In genomic region chrII:12726704-12727103, ce11 we compare ENCODE assay signal across 2 worm cellular contexts.
A peak's percentile ranks its signal among the peaks of the same experiment; 100 is the strongest.
TF ChIP-seq lines count a peak whose summit lies in the region.

No protein-coding gene starts in this region.

TF ChIP-seq in whole organism, L4 larva, 104 proteins besides CTCF, POLR2A, EP300 and RAD21:
- TF ChIP-seq F44E2.7 (GFP tag; IDR thresholded peaks at IDR 0.05; lab: Robert Waterston, UW) (0 out of 2 replicates have a peak, but pooled peaks have one; percentile 67), lin-38 (GFP tag; IDR thresholded peaks at IDR 0.05; lab: Robert Waterston, UW) (peak; percentile 62), pha-4 (GFP tag; IDR thresholded peaks at IDR 0.05; lab: Robert Waterston, UW) (0 out of 2 replicates have a peak, but pooled peaks have one; percentile 9), pha-4 (tag; optimal IDR thresholded peaks at IDR 0.05; lab: Kevin White, UChicago) (no peak), unc-130 (GFP tag; optimal IDR thresholded peaks at IDR 0.05; lab: Kevin White, UChicago) (peak; percentile 29), lin-13 (GFP tag; optimal IDR thresholded peaks at IDR 0.05; lab: Kevin White, UChicago) (no peak), F49E8.2 (tag; optimal IDR thresholded peaks at IDR 0.05; lab: Kevin White, UChicago; ENCODE audit: borderline replicate concordance) (peak; percentile 25), Y48G9A.11 (GFP tag; IDR thresholded peaks at IDR 0.05; lab: Robert Waterston, UW) (peak; percentile 61), attf-4 (tag; optimal IDR thresholded peaks at IDR 0.05; lab: Kevin White, UChicago) (no peak)

TF ChIP-seq in whole organism, young adult, 124 proteins besides CTCF, POLR2A, EP300 and RAD21:
- TF ChIP-seq ztf-18 (tag; optimal IDR thresholded peaks at IDR 0.05; lab: Kevin White, UChicago) = no peak
- TF ChIP-seq D2030.7 (GFP tag; IDR thresholded peaks at IDR 0.05; lab: Robert Waterston, UW) = peak; percentile 30; the same call in 1 of the 2 replicates
- no peak for TF ChIP-seq C06A6.2 (GFP tag; conservative IDR thresholded peaks at IDR 0.05; lab: Robert Waterston, UW)
- TF ChIP-seq Y95B8A.8 (GFP tag; IDR thresholded peaks at IDR 0.05; lab: Robert Waterston, UW) = peak; percentile 82
- peak; percentile 81; the same call in 1 of the 2 replicates for TF ChIP-seq Y79H2A.3 (GFP tag; conservative IDR thresholded peaks at IDR 0.05; lab: Robert Waterston, UW)
- peak; percentile 4 for TF ChIP-seq xnd-1 (tag; optimal IDR thresholded peaks at IDR 0.05; lab: Kevin White, UChicago)
- peak; percentile 63 for TF ChIP-seq ekl-4 (GFP tag; IDR thresholded peaks at IDR 0.05; lab: Robert Waterston, UW)
- TF ChIP-seq hrde-1 (tag; optimal IDR thresholded peaks at IDR 0.05; lab: Kevin White, UChicago; ENCODE audit: borderline replicate concordance) = peak; percentile 59
- peak; percentile 74; the same call in 1 of the 2 replicates for TF ChIP-seq B0336.3 (GFP tag; IDR thresholded peaks at IDR 0.05; lab: Robert Waterston, UW)
- TF ChIP-seq ztf-3 (GFP tag; optimal IDR thresholded peaks at IDR 0.05; lab: Kevin White, UChicago) = no peak
- TF ChIP-seq F33H1.4 (GFP tag; IDR thresholded peaks at IDR 0.05; lab: Robert Waterston, UW) = peak; percentile 29; the same call in 1 of the 2 replicates
- peak; percentile 37 for TF ChIP-seq hmg-1.2 (GFP tag; IDR thresholded peaks at IDR 0.05; lab: Robert Waterston, UW)
- 0 out of 2 replicates have a peak, but pooled peaks have one; percentile 49 for TF ChIP-seq pbrm-1 (GFP tag; IDR thresholded peaks at IDR 0.05; lab: Robert Waterston, UW)
- TF ChIP-seq snpc-1.1 (tag; optimal IDR thresholded peaks at IDR 0.05; lab: Kevin White, UChicago; ENCODE audit: insufficient read depth) = peak; percentile 3
- TF ChIP-seq B0019.2 (GFP tag; conservative IDR thresholded peaks at IDR 0.05; lab: Robert Waterston, UW) = no peak
- no peak for TF ChIP-seq lin-35 (GFP tag; optimal IDR thresholded peaks at IDR 0.05; lab: Kevin White, UChicago)
- peak; percentile 13 for TF ChIP-seq snpc-3.4 (tag; optimal IDR thresholded peaks at IDR 0.05; lab: Kevin White, UChicago)
- TF ChIP-seq F49E8.2 (tag; optimal IDR thresholded peaks at IDR 0.05; lab: Kevin White, UChicago; ENCODE audit: insufficient read depth) = peak; percentile 0
- no peak for TF ChIP-seq F37B4.10 (GFP tag; IDR thresholded peaks at IDR 0.05; lab: Robert Waterston, UW)
- TF ChIP-seq mcd-1 (GFP tag; IDR thresholded peaks at IDR 0.05; lab: Robert Waterston, UW) = no peak
- no peak; the same call in 1 of the 2 replicates for TF ChIP-seq ceh-91 (GFP tag; IDR thresholded peaks at IDR 0.05; lab: Robert Waterston, UW)
- no peak for TF ChIP-seq K12H6.12 (tag; optimal IDR thresholded peaks at IDR 0.05; lab: Kevin White, UChicago)
- peak; percentile 78 for TF ChIP-seq hsf-1 (GFP tag; IDR thresholded peaks at IDR 0.05; lab: Robert Waterston, UW)
- peak; percentile 51 for TF ChIP-seq lin-54 (GFP tag; optimal IDR thresholded peaks at IDR 0.05; lab: Kevin White, UChicago)
- no peak for TF ChIP-seq hmg-20 (GFP tag; IDR thresholded peaks at IDR 0.05; lab: Robert Waterston, UW)
- TF ChIP-seq ceh-100 (GFP tag; IDR thresholded peaks at IDR 0.05; lab: Robert Waterston, UW) = 0 out of 2 replicates have a peak, but pooled peaks have one; percentile 21
- TF ChIP-seq F52B5.7 (tag; optimal IDR thresholded peaks at IDR 0.05; lab: Kevin White, UChicago) = peak; percentile 34
- TF ChIP-seq F55B11.4 (tag; optimal IDR thresholded peaks at IDR 0.05; lab: Kevin White, UChicago; ENCODE audit: borderline replicate concordance, insufficient read depth) = no peak
- no peak for TF ChIP-seq bed-2 (GFP tag; IDR thresholded peaks at IDR 0.05; lab: Robert Waterston, UW)
- TF ChIP-seq madf-6 (GFP tag; IDR thresholded peaks at IDR 0.05; lab: Robert Waterston, UW) = peak; percentile 80
- peak; percentile 27 for TF ChIP-seq tlf-1 (GFP tag; optimal IDR thresholded peaks at IDR 0.05; lab: Kevin White, UChicago)
- TF ChIP-seq tbp1 (GFP tag; optimal IDR thresholded peaks at IDR 0.05; lab: Kevin White, UChicago) = peak; percentile 23
- peak; percentile 55; the same call in 1 of the 2 replicates for TF ChIP-seq lin-26 (GFP tag; IDR thresholded peaks at IDR 0.05; lab: Robert Waterston, UW)
- TF ChIP-seq akir-1 (GFP tag; optimal IDR thresholded peaks at IDR 0.05; lab: Kevin White, UChicago) = no peak
- no peak for TF ChIP-seq T07F8.4 (tag; optimal IDR thresholded peaks at IDR 0.05; lab: Kevin White, UChicago)
- peak; percentile 55 for TF ChIP-seq athp-1 (tag; optimal IDR thresholded peaks at IDR 0.05; lab: Kevin White, UChicago)
- no peak for TF ChIP-seq ama-1 (optimal IDR thresholded peaks at IDR 0.05; lab: Kevin White, UChicago)
- peak in 1 of 2 experiments; percentile 80 for TF ChIP-seq ama-1 (GFP tag; optimal IDR thresholded peaks at IDR 0.05; lab: Kevin White, UChicago)
- no peak for TF ChIP-seq ceh-58 (GFP tag; IDR thresholded peaks at IDR 0.05; lab: Robert Waterston, UW)
- peak; percentile 63 for TF ChIP-seq unc-130 (GFP tag; optimal IDR thresholded peaks at IDR 0.05; lab: Kevin White, UChicago)
- 0 out of 2 replicates have a peak, but pooled peaks have one; percentile 57 for TF ChIP-seq attf-6 (GFP tag; IDR thresholded peaks at IDR 0.05; lab: Robert Waterston, UW)
- TF ChIP-seq bed-1 (GFP tag; IDR thresholded peaks at IDR 0.05; lab: Robert Waterston, UW) = 0 out of 2 replicates have a peak, but pooled peaks have one; percentile 62
- TF ChIP-seq lin-40 (tag; optimal IDR thresholded peaks at IDR 0.05; lab: Kevin White, UChicago) = no peak
- no peak for TF ChIP-seq F23B12.7 (tag; optimal IDR thresholded peaks at IDR 0.05; lab: Kevin White, UChicago; ENCODE audit: insufficient read depth)
- peak; percentile 17 for TF ChIP-seq ceh-79 (tag; optimal IDR thresholded peaks at IDR 0.05; lab: Kevin White, UChicago)
- TF ChIP-seq rec-8 (tag; optimal IDR thresholded peaks at IDR 0.05; lab: Kevin White, UChicago) = no peak
- TF ChIP-seq rcor-1 (GFP tag; IDR thresholded peaks at IDR 0.05; lab: Robert Waterston, UW) = no peak
- TF ChIP-seq him-1 (tag; optimal IDR thresholded peaks at IDR 0.05; lab: Kevin White, UChicago) = peak; percentile 92
- peak; percentile 44; the same call in 1 of the 2 replicates for TF ChIP-seq Y56A3A.18 (GFP tag; IDR thresholded peaks at IDR 0.05; lab: Robert Waterston, UW)
- TF ChIP-seq F22D6.2 (tag; optimal IDR thresholded peaks at IDR 0.05; lab: Kevin White, UChicago) = no peak
- TF ChIP-seq tbx-9 (tag; optimal IDR thresholded peaks at IDR 0.05; lab: Kevin White, UChicago; ENCODE audit: borderline replicate concordance) = no peak
- TF ChIP-seq lag-1 (GFP tag; IDR thresholded peaks at IDR 0.05; lab: Robert Waterston, UW) = no peak
- no peak for TF ChIP-seq cebp-1 (GFP tag; IDR thresholded peaks at IDR 0.05; lab: Robert Waterston, UW)
- peak; percentile 45 for TF ChIP-seq cebp-1 (tag; optimal IDR thresholded peaks at IDR 0.05; lab: Kevin White, UChicago)
- TF ChIP-seq lsl-1 (GFP tag; optimal IDR thresholded peaks at IDR 0.05; lab: Kevin White, UChicago) = peak; percentile 29
- 0 out of 2 replicates have a peak, but pooled peaks have one; percentile 6 for TF ChIP-seq F39B2.1 (GFP tag; IDR thresholded peaks at IDR 0.05; lab: Robert Waterston, UW)
- TF ChIP-seq Y67H2A.10 (GFP tag; conservative IDR thresholded peaks at IDR 0.05; lab: Robert Waterston, UW) = no peak
- TF ChIP-seq nfya-2 (GFP tag; IDR thresholded peaks at IDR 0.05; lab: Robert Waterston, UW) = 0 out of 2 replicates have a peak, but pooled peaks have one; percentile 67
- TF ChIP-seq ZK185.1 (tag; optimal IDR thresholded peaks at IDR 0.05; lab: Kevin White, UChicago; ENCODE audit: poor library complexity, severe bottlenecking) = no peak
- TF ChIP-seq atf-7 (tag; optimal IDR thresholded peaks at IDR 0.05; lab: Kevin White, UChicago) = peak; percentile 64
- no peak for TF ChIP-seq nfyb-1 (GFP tag; IDR thresholded peaks at IDR 0.05; lab: Robert Waterston, UW)
- TF ChIP-seq Y53G8AR.9 (GFP tag; conservative IDR thresholded peaks at IDR 0.05; lab: Robert Waterston, UW) = peak; percentile 85; the same call in 1 of the 2 replicates
- 0 out of 2 replicates have a peak, but pooled peaks have one; percentile 46 for TF ChIP-seq egl-44 (GFP tag; IDR thresholded peaks at IDR 0.05; lab: Robert Waterston, UW)
- no peak for TF ChIP-seq B0035.1 (tag; optimal IDR thresholded peaks at IDR 0.05; lab: Kevin White, UChicago)
- TF ChIP-seq ztf-6 (GFP tag; IDR thresholded peaks at IDR 0.05; lab: Robert Waterston, UW) = no peak

Comparison
In these comparisons a context has a peak if more than half of its experiments do, and no peak if none do; other contexts are left out.
1. Of the 7 proteins assayed by ChIP-seq in both whole organism, young adult and whole organism, L4 larva: peak only in whole organism, young adult: none; only in whole organism, L4 larva: none; in both: F49E8.2 and unc-130; in neither: 3; mixed calls (peak in some experiments, not most) for 2.